Fruit fly (Drosophila melanogaster): ENCODE results near the gene mtgo.

The mtgo gene

dm6 chr2L:16656692-16657109 is 111.9 kb downstream of the mtgo start (continued):
- peak; percentile 7 for TF ChIP-seq chn (GFP tag; optimal IDR thresholded peaks at IDR 0.05)
- no peak for TF ChIP-seq MTF-1 (GFP tag; optimal IDR thresholded peaks at IDR 0.05; ENCODE audit: borderline replicate concordance)
- TF ChIP-seq CG12942 (GFP tag; optimal IDR thresholded peaks at IDR 0.05), result peak; percentile 26
- peak; percentile 33 for TF ChIP-seq CG1792 (GFP tag; optimal IDR thresholded peaks at IDR 0.05)
- no peak for TF ChIP-seq HLHmδ (GFP tag; optimal IDR thresholded peaks at IDR 0.05)
- no peak for TF ChIP-seq z (GFP tag; IDR thresholded peaks at IDR 0.05)
- TF ChIP-seq jigr1 (GFP tag; IDR thresholded peaks at IDR 0.05), result peak; percentile 79; the same call in 1 of the 3 replicates
- no peak for TF ChIP-seq her (GFP tag; optimal IDR thresholded peaks at IDR 0.05)
- TF ChIP-seq zen2 (GFP tag; IDR thresholded peaks at IDR 0.05; ENCODE audit: partially characterized antibody), result no peak
- TF ChIP-seq Bgb (GFP tag; IDR thresholded peaks at IDR 0.05; ENCODE audit: partially characterized antibody), result no peak
- no peak for TF ChIP-seq CG10147 (GFP tag; optimal IDR thresholded peaks at IDR 0.05)
- TF ChIP-seq Drgx (GFP tag; IDR thresholded peaks at IDR 0.05), result no peak
- peak; percentile 58; the same call in 1 of the 2 replicates for TF ChIP-seq peb (GFP tag; IDR thresholded peaks at IDR 0.05)
- TF ChIP-seq dan (GFP tag; IDR thresholded peaks at IDR 0.05), result no peak
- no peak for TF ChIP-seq bowl (GFP tag; IDR thresholded peaks at IDR 0.05)
- no peak for TF ChIP-seq CG18764 (GFP tag; optimal IDR thresholded peaks at IDR 0.05)
- TF ChIP-seq CG4328 (GFP tag; optimal IDR thresholded peaks at IDR 0.05), result no peak
- TF ChIP-seq az2 (GFP tag; optimal IDR thresholded peaks at IDR 0.05), result peak; percentile 18
- TF ChIP-seq Dll (GFP tag; IDR thresholded peaks at IDR 0.05; ENCODE audit: partially characterized antibody), result no peak
- TF ChIP-seq maf-S (GFP tag; optimal IDR thresholded peaks at IDR 0.05), result peak; percentile 22
- TF ChIP-seq wor (GFP tag; IDR thresholded peaks at IDR 0.05), result no peak
- TF ChIP-seq Asciz (GFP tag; optimal IDR thresholded peaks at IDR 0.05), result peak; percentile 12
- TF ChIP-seq ac (GFP tag; optimal IDR thresholded peaks at IDR 0.05), result no peak
- TF ChIP-seq tin (GFP tag; optimal IDR thresholded peaks at IDR 0.05), result peak; percentile 41
- TF ChIP-seq CG8388 (GFP tag; optimal IDR thresholded peaks at IDR 0.05), result peak; percentile 57
- TF ChIP-seq gfzf (GFP tag; optimal IDR thresholded peaks at IDR 0.05), result peak; percentile 76
- no peak for TF ChIP-seq Hand (GFP tag; optimal IDR thresholded peaks at IDR 0.05)
- peak; percentile 88 for TF ChIP-seq Abd-B (GFP tag; optimal IDR thresholded peaks at IDR 0.05)
- TF ChIP-seq hbn (GFP tag; IDR thresholded peaks at IDR 0.05; ENCODE audit: partially characterized antibody), result no peak
- TF ChIP-seq Side (GFP tag; optimal IDR thresholded peaks at IDR 0.05), result no peak
- no peak for TF ChIP-seq kni (GFP tag; optimal IDR thresholded peaks at IDR 0.05)
- TF ChIP-seq nerfin-2 (GFP tag; IDR thresholded peaks at IDR 0.05; ENCODE audit: partially characterized antibody), result no peak
- TF ChIP-seq Hr78 (GFP tag; optimal IDR thresholded peaks at IDR 0.05), result no peak
- TF ChIP-seq Adf1 (GFP tag; IDR thresholded peaks at IDR 0.05), result peak; percentile 19; the same call in 1 of the 2 replicates
- TF ChIP-seq ash1 (GFP tag; optimal IDR thresholded peaks at IDR 0.05), result no peak
- TF ChIP-seq bbx (GFP tag; IDR thresholded peaks at IDR 0.05; ENCODE audit: partially characterized antibody), result no peak
- TF ChIP-seq usp (GFP tag; optimal IDR thresholded peaks at IDR 0.05), result no peak
- peak; percentile 46 for TF ChIP-seq CG8944 (GFP tag; optimal IDR thresholded peaks at IDR 0.05)
- TF ChIP-seq Ets65A (GFP tag), result peak; percentile 92
- peak; percentile 62 for TF ChIP-seq trem (tag; optimal IDR thresholded peaks at IDR 0.05)
- TF ChIP-seq sc (optimal IDR thresholded peaks at IDR 0.05), result no peak
- peak; percentile 37 for TF ChIP-seq sc (GFP tag; optimal IDR thresholded peaks at IDR 0.05)
- peak; percentile 59 for TF ChIP-seq CG4404 (GFP tag; IDR thresholded peaks at IDR 0.05)
- no peak for TF ChIP-seq CG17359 (tag; optimal IDR thresholded peaks at IDR 0.05)
- no peak for TF ChIP-seq Camta (GFP tag; optimal IDR thresholded peaks at IDR 0.05)
- TF ChIP-seq lilli (GFP tag; optimal IDR thresholded peaks at IDR 0.05), result peak; percentile 73
- TF ChIP-seq danr (GFP tag; IDR thresholded peaks at IDR 0.05), result peak; percentile 27; the same call in 1 of the 2 replicates
- peak; percentile 58 for TF ChIP-seq H2.0 (GFP tag; IDR thresholded peaks at IDR 0.05)
- peak; percentile 62 for TF ChIP-seq CG11247 (GFP tag; IDR thresholded peaks at IDR 0.05)
- TF ChIP-seq ind (GFP tag; optimal IDR thresholded peaks at IDR 0.05), result peak; percentile 62
- TF ChIP-seq caup (GFP tag; optimal IDR thresholded peaks at IDR 0.05; ENCODE audit: severe bottlenecking), result no peak

Measured in whole organism, embryonic.